Worm (Caenorhabditis elegans) whole organism, L4 larva: ENCODE results near the gene gcy-20.
A peak's percentile ranks its signal among the peaks of the same experiment; 100 is the strongest.

ENCODE experiments used
- D1046.2 ChIP-seq: fragments of 200-800 bp; sonication (Bioruptor generic); IDR thresholded peaks from 2 replicates; pipeline ENCODE4 v1.3.6; 2022; ENCODE audit warnings: missing genetic modification characterization, missing compliant biosample characterization
- T20F7.1 ChIP-seq: fragments of 200-800 bp; sonication (Bioruptor generic); optimal IDR thresholded peaks from 2 replicates; lab custom pipeline; 2018; ENCODE audit warnings: mild to moderate bottlenecking, missing genetic modification characterization, missing compliant biosample characterization
- aha-1 ChIP-seq: fragments of 150-350 bp; peaks from one replicate; lab custom pipeline; 2014; ENCODE audit warnings: missing biosample characterization, missing genetic modification characterization
- ceh-44 ChIP-seq: fragments of 200-800 bp; sonication (Bioruptor generic); IDR thresholded peaks from 2 replicates; pipeline ENCODE4 v1.3.6; 2022; ENCODE audit warnings: missing genetic modification reagents, missing genetic modification characterization, missing compliant biosample characterization
- ceh-62 ChIP-seq: sonication (generic microtip); optimal IDR thresholded peaks from 2 replicates; lab custom pipeline; 2017; ENCODE audit warnings: missing biosample characterization, missing genetic modification characterization
- daf-19 ChIP-seq: fragments of 200-800 bp; sonication (Bioruptor generic); conservative IDR thresholded peaks from 2 replicates; pipeline ENCODE4 v1.3.6; 2022; ENCODE audit warnings: missing genetic modification characterization, missing compliant biosample characterization
- dmd-6 ChIP-seq: fragments of 200-800 bp; sonication (Bioruptor generic); IDR thresholded peaks from 2 replicates; pipeline ENCODE4 v1.3.6; 2022; ENCODE audit warnings: missing genetic modification reagents, missing genetic modification characterization, missing compliant biosample characterization
- dmd-8 ChIP-seq: fragments of 200-800 bp; sonication (Bioruptor generic); IDR thresholded peaks from 2 replicates; pipeline ENCODE4 v1.3.6; 2022; ENCODE audit warnings: missing genetic modification characterization, missing compliant biosample characterization
- duxl-1 ChIP-seq: sonication (generic microtip); optimal IDR thresholded peaks from 2 replicates; lab custom pipeline; 2016; ENCODE audit warnings: mild to moderate bottlenecking, missing genetic modification characterization, moderate library complexity, missing compliant biosample characterization; ENCODE audit not compliant: poor library complexity
- egl-27 ChIP-seq: sonication (generic microtip); optimal IDR thresholded peaks from 3 replicates; lab custom pipeline; 2017; ENCODE audit warnings: missing biosample characterization, missing genetic modification reagents, missing genetic modification characterization
- gei-8 ChIP-seq: fragments of 200-800 bp; sonication (Bioruptor generic); optimal IDR thresholded peaks from 2 replicates; lab custom pipeline; 2018; ENCODE audit warnings: mild to moderate bottlenecking, missing genetic modification characterization, missing compliant biosample characterization
- hlh-11 ChIP-seq: fragments of 200-800 bp; sonication (Bioruptor generic); optimal IDR thresholded peaks from 2 replicates; lab custom pipeline; 2018; ENCODE audit warnings: mild to moderate bottlenecking, missing genetic modification characterization, missing compliant biosample characterization
- hlh-30 ChIP-seq: sonication (generic microtip); optimal IDR thresholded peaks from 2 replicates; lab custom pipeline; 2017; ENCODE audit warnings: antibody characterized with exemption, mild to moderate bottlenecking, missing genetic modification characterization, missing compliant biosample characterization; ENCODE audit not compliant: insufficient read depth
- lin-39 ChIP-seq: fragments of 150-350 bp; optimal IDR thresholded peaks from 2 replicates; lab custom pipeline; 2014; ENCODE audit warnings: missing biosample characterization, missing genetic modification reagents, missing genetic modification characterization
- mdl-1 ChIP-seq, 2 experiments: fragments of 150-350 bp in 1 of 2; sonication (generic microtip) in 1 of 2; optimal IDR thresholded peaks; 2 replicates each; lab custom pipeline; 2014 to 2017; ENCODE audit warnings: missing biosample characterization in 2 of 2, missing genetic modification characterization in 2 of 2
- nhr-237 ChIP-seq: sonication (generic microtip); optimal IDR thresholded peaks from 2 replicates; lab custom pipeline; 2017; ENCODE audit warnings: missing biosample characterization, missing genetic modification characterization
- nhr-28 ChIP-seq: fragments of 150-350 bp; optimal IDR thresholded peaks from 2 replicates; lab custom pipeline; 2014; ENCODE audit warnings: missing biosample characterization, missing genetic modification characterization
- nhr-48 ChIP-seq: sonication (generic microtip); optimal IDR thresholded peaks from 2 replicates; lab custom pipeline; 2016; ENCODE audit warnings: mild to moderate bottlenecking, missing genetic modification characterization, missing compliant biosample characterization
- nhr-6 ChIP-seq: fragments of 150-350 bp; optimal IDR thresholded peaks from 2 replicates; lab custom pipeline; 2014; ENCODE audit warnings: missing biosample characterization, missing genetic modification characterization
- nhr-76 ChIP-seq: fragments of 150-350 bp; optimal IDR thresholded peaks from 2 replicates; lab custom pipeline; 2014; ENCODE audit warnings: missing biosample characterization, missing genetic modification characterization
- php-3 ChIP-seq: fragments of 200-800 bp; sonication (Bioruptor generic); IDR thresholded peaks from 2 replicates; pipeline ENCODE4 v1.3.6; 2022; ENCODE audit warnings: missing genetic modification reagents, missing genetic modification characterization, missing compliant biosample characterization
- sdz-12 ChIP-seq: fragments of 200-800 bp; sonication (Bioruptor generic); optimal IDR thresholded peaks from 2 replicates; lab custom pipeline; 2018; ENCODE audit warnings: mild to moderate bottlenecking, missing genetic modification characterization, missing compliant biosample characterization
- set-16 ChIP-seq: fragments of 200-800 bp; sonication (Bioruptor generic); IDR thresholded peaks from 2 replicates; pipeline ENCODE4 v1.3.6; 2022; ENCODE audit warnings: missing genetic modification reagents, missing genetic modification characterization, missing compliant biosample characterization
- tag-97 ChIP-seq: fragments of 200-800 bp; sonication (Bioruptor generic); IDR thresholded peaks from 2 replicates; pipeline ENCODE4 v1.3.6; 2022; ENCODE audit warnings: missing genetic modification characterization, missing compliant biosample characterization
- tra-1 ChIP-seq: fragments of 200-800 bp; sonication (Bioruptor generic); IDR thresholded peaks from 2 replicates; pipeline ENCODE4 v1.3.6; 2022; ENCODE audit warnings: missing genetic modification reagents, missing genetic modification characterization, missing compliant biosample characterization
- unc-62 ChIP-seq, 3 experiments: fragments of 150-350 bp in 1 of 3; sonication (generic microtip); optimal IDR thresholded peaks in 2 of 3; peaks in 1 of 3; 1 replicate in 1 of 3; 2 replicates in 2 of 3; lab custom pipeline; 2014 to 2017; ENCODE audit warnings: missing biosample characterization in 3 of 3, missing genetic modification characterization in 3 of 3, missing genetic modification reagents in 3 of 3, missing genotype in 1 of 3
- ztf-7 ChIP-seq: fragments of 150-350 bp; optimal IDR thresholded peaks from 2 replicates; lab custom pipeline; 2014; ENCODE audit warnings: missing biosample characterization, missing genetic modification characterization

The gcy-20 gene

ce11 chrV:16218522-16218921, 35.1 kb downstream of the gcy-20 start, which contains the start of gene F11A5.15:
Gene F11A5.15 (minus strand): TSS chrV:16218622.
- TF ChIP-seq tag-97 (no peak), gei-8 (GFP tag; lab: Kevin White, UChicago) (no peak), tra-1 (GFP tag; lab: Robert Waterston, UW) (no peak), aha-1 (tag; lab: Kevin White, UChicago) (peak; percentile 87), dmd-8 (GFP tag; lab: Robert Waterston, UW) (no peak), unc-62 (GFP tag; optimal IDR thresholded peaks at IDR 0.05 in 1 of 2; lab: Kevin White, UChicago) (peak in 1 of 2 experiments; percentile 67), unc-62 (tag; optimal IDR thresholded peaks at IDR 0.05; lab: Kevin White, UChicago) (no peak), duxl-1 (no peak), T20F7.1 (no peak), D1046.2 (no peak), nhr-6 (tag; lab: Kevin White, UChicago) (no peak), nhr-237 (tag; lab: Kevin White, UChicago) (no peak)

ce11 chrV:16214505-16214904, 39.1 kb downstream of the gcy-20 start, which contains the start of gene F11A5.9:
Gene F11A5.9 (plus strand): TSS chrV:16214890.
- TF ChIP-seq hlh-11 (tag; lab: Kevin White, UChicago) (no peak), daf-19 (GFP tag; lab: Robert Waterston, UW) (no peak), nhr-28 (tag; lab: Kevin White, UChicago) (peak; percentile 24), mdl-1 (tag; optimal IDR thresholded peaks at IDR 0.05; lab: Kevin White, UChicago) (peak in 1 of 2 experiments; percentile 5), unc-62 (GFP tag; optimal IDR thresholded peaks at IDR 0.05 in 1 of 2; lab: Kevin White, UChicago) (peak in 1 of 2 experiments; percentile 69), unc-62 (tag; optimal IDR thresholded peaks at IDR 0.05; lab: Kevin White, UChicago) (no peak)

ce11 chrV:16213323-16213722, 40.3 kb downstream of the gcy-20 start:
- TF ChIP-seq nhr-76 (tag; lab: Kevin White, UChicago), result no peak
- TF ChIP-seq unc-62 (GFP tag; optimal IDR thresholded peaks at IDR 0.05 in 1 of 2; lab: Kevin White, UChicago), result peak in 1 of 2 experiments; percentile 82
- TF ChIP-seq unc-62 (tag; optimal IDR thresholded peaks at IDR 0.05; lab: Kevin White, UChicago), result no peak
- no peak for TF ChIP-seq egl-27 (tag; lab: Kevin White, UChicago)
- TF ChIP-seq sdz-12 (GFP tag; lab: Kevin White, UChicago), result no peak
- no peak for TF ChIP-seq tag-97
- TF ChIP-seq dmd-6, result peak; percentile 90
- peak; percentile 41 for TF ChIP-seq hlh-30 (tag; lab: Kevin White, UChicago)
- 0 out of 2 replicates have a peak, but pooled peaks have one; percentile 29 for TF ChIP-seq tra-1 (GFP tag; lab: Robert Waterston, UW)
- TF ChIP-seq nhr-28 (tag; lab: Kevin White, UChicago), result peak; percentile 70
- peak; percentile 89 for TF ChIP-seq nhr-48 (tag; lab: Kevin White, UChicago)
- peak in 1 of 2 experiments; percentile 63 for TF ChIP-seq mdl-1 (tag; optimal IDR thresholded peaks at IDR 0.05; lab: Kevin White, UChicago)
- TF ChIP-seq hlh-11 (tag; lab: Kevin White, UChicago), result peak; percentile 65
- TF ChIP-seq, all 104 proteins: peak for 8

- TF ChIP-seq lin-39 (no peak), php-3 (no peak), unc-62 (GFP tag; optimal IDR thresholded peaks at IDR 0.05 in 1 of 2; lab: Kevin White, UChicago) (peak in 1 of 2 experiments; percentile 60), unc-62 (tag; optimal IDR thresholded peaks at IDR 0.05; lab: Kevin White, UChicago) (no peak), nhr-28 (tag; lab: Kevin White, UChicago) (peak; percentile 9), aha-1 (tag; lab: Kevin White, UChicago) (peak; percentile 8)
Measured at ce11 chrV:16211713-16212112, 41.9 kb downstream of the gcy-20 start.

ce11 chrV:16210257-16211002, 43.2 kb downstream of the gcy-20 start, which contains the start of gene F11A5.16:
Gene F11A5.16 (plus strand): TSS chrV:16210952.
- TF ChIP-seq set-16 (GFP tag; lab: Robert Waterston, UW) (peak; percentile 63), ztf-7 (tag; lab: Kevin White, UChicago) (no peak)

ce11 chrV:16209837-16210236, 43.8 kb downstream of the gcy-20 start, which contains the start of gene oac-15:
Gene oac-15 (minus strand): TSS chrV:16209937.
- TF ChIP-seq egl-27 (tag; lab: Kevin White, UChicago) (no peak), ceh-44 (GFP tag; lab: Robert Waterston, UW) (no peak), ceh-62 (no peak), aha-1 (tag; lab: Kevin White, UChicago) (peak; percentile 80)
